Fruit fly (Drosophila melanogaster) whole organism, prepupa: Measurements from ENCODE around the gene lute.

ENCODE experiments used
- Blimp-1 ChIP-seq: fragments of 200-800 bp; sonication (Bioruptor generic); optimal IDR thresholded peaks from 3 replicates; lab custom pipeline; 2017; ENCODE audit warnings: missing biosample characterization, missing genetic modification characterization, mild to moderate bottlenecking, moderate library complexity, missing genetic modification reagents
- CG6854 ChIP-seq: fragments of 200-800 bp; sonication (Bioruptor generic); optimal IDR thresholded peaks from 2 replicates; lab custom pipeline; 2017; ENCODE audit warnings: missing biosample characterization, mild to moderate bottlenecking, missing genetic modification characterization
- CG9139 ChIP-seq: fragments of 200-800 bp; sonication (Bioruptor generic); optimal IDR thresholded peaks from 3 replicates; lab custom pipeline; 2017; ENCODE audit warnings: missing biosample characterization, mild to moderate bottlenecking, missing genetic modification characterization
- Hr38 ChIP-seq: sonication (Bioruptor generic); optimal IDR thresholded peaks from 2 replicates; lab custom pipeline; 2016; ENCODE audit warnings: missing biosample characterization, missing genetic modification characterization
- Met ChIP-seq: fragments of 200-800 bp; sonication (Bioruptor generic); optimal IDR thresholded peaks from 3 replicates; lab custom pipeline; 2016; ENCODE audit warnings: missing biosample characterization, missing genetic modification characterization
- OdsH ChIP-seq: fragments of 200-800 bp; sonication (Bioruptor generic); optimal IDR thresholded peaks from 3 replicates; lab custom pipeline; 2016; ENCODE audit warnings: missing biosample characterization, missing genetic modification characterization
- Sox102F ChIP-seq: fragments of 200-800 bp; sonication (Bioruptor generic); optimal IDR thresholded peaks from 2 replicates; lab custom pipeline; 2016; ENCODE audit warnings: missing biosample characterization, mild to moderate bottlenecking, missing genetic modification characterization
- fd59A ChIP-seq: fragments of 200-800 bp; sonication (Bioruptor generic); optimal IDR thresholded peaks from 2 replicates; lab custom pipeline; 2017; ENCODE audit warnings: missing biosample characterization, mild to moderate bottlenecking, missing genetic modification characterization, missing genetic modification reagents
- vri ChIP-seq: fragments of 200-800 bp; sonication (Bioruptor generic); optimal IDR thresholded peaks from 3 replicates; lab custom pipeline; 2016; ENCODE audit warnings: missing biosample characterization, mild to moderate bottlenecking, missing genetic modification characterization

- TF ChIP-seq Blimp-1 (GFP tag; lab: Kevin White, UChicago) = no peak
- TF ChIP-seq vri (GFP tag; lab: Kevin White, UChicago) = no peak
- no peak for TF ChIP-seq Sox102F (GFP tag; lab: Kevin White, UChicago)
- TF ChIP-seq Met = no peak
- TF ChIP-seq OdsH (GFP tag; lab: Kevin White, UChicago) = no peak
- no peak for TF ChIP-seq CG9139
- TF ChIP-seq fd59A (GFP tag; lab: Kevin White, UChicago) = no peak
- TF ChIP-seq Hr38 (GFP tag; lab: Kevin White, UChicago) = no peak
- no peak for TF ChIP-seq CG6854 (GFP tag; lab: Kevin White, UChicago)
Observed at dm6 chr3R:17403188-17403587, 23.4 kb downstream of the lute start, which contains the start of gene CG34279.
